Worm (Caenorhabditis elegans) whole organism, early embryonic: ENCODE measurements around the gene pbs-3.

Experiments used
- F13C5.2 ChIP-seq: sonication (generic microtip); optimal IDR thresholded peaks from 2 replicates; lab custom pipeline; 2017; ENCODE audit warnings: mild to moderate bottlenecking, missing genetic modification characterization, inconsistent platforms, missing compliant biosample characterization
- ama-1 ChIP-seq: fragments of 150-350 bp; optimal IDR thresholded peaks from 2 replicates; lab custom pipeline; 2014
- ceh-13 ChIP-seq: fragments of 200-800 bp; sonication (Bioruptor generic); optimal IDR thresholded peaks from 2 replicates; lab custom pipeline; 2018; ENCODE audit warnings: mild to moderate bottlenecking, missing genetic modification characterization, missing compliant biosample characterization
- ets-7 ChIP-seq: sonication (generic microtip); optimal IDR thresholded peaks from 2 replicates; lab custom pipeline; 2016; ENCODE audit warnings: missing genotype, missing genetic modification characterization, missing compliant biosample characterization
- flt-1 ChIP-seq: fragments of 200-800 bp; sonication (Bioruptor generic); IDR thresholded peaks from 2 replicates; pipeline ENCODE4 v1.3.6; 2022; ENCODE audit warnings: missing genetic modification characterization, missing compliant biosample characterization
- hmbx-1 ChIP-seq: sonication (generic microtip); optimal IDR thresholded peaks from 2 replicates; lab custom pipeline; 2016; ENCODE audit warnings: mild to moderate bottlenecking, missing genetic modification characterization, missing compliant biosample characterization
- hmg-4 ChIP-seq: fragments of 200-800 bp; sonication (Bioruptor generic); optimal IDR thresholded peaks from 2 replicates; lab custom pipeline; 2018; ENCODE audit warnings: mild to moderate bottlenecking, missing genetic modification characterization, missing compliant biosample characterization
- scrt-1 ChIP-seq: fragments of 200-800 bp; sonication (Bioruptor generic); IDR thresholded peaks from 2 replicates; pipeline ENCODE4 v1.3.6; 2022; ENCODE audit warnings: missing genetic modification characterization, missing compliant biosample characterization
- sea-1 ChIP-seq: fragments of 200-800 bp; sonication (Bioruptor generic); conservative IDR thresholded peaks from 2 replicates; pipeline ENCODE4 v1.3.6; 2022; ENCODE audit warnings: missing genetic modification characterization, missing compliant biosample characterization
- tbx-11 ChIP-seq: fragments of 200-800 bp; sonication (Bioruptor generic); IDR thresholded peaks from 2 replicates; pipeline ENCODE4 v1.3.6; 2022; ENCODE audit warnings: missing genetic modification characterization, missing compliant biosample characterization
- tra-4 ChIP-seq: sonication (generic microtip); optimal IDR thresholded peaks from 2 replicates; lab custom pipeline; 2017; ENCODE audit warnings: missing genetic modification characterization, missing compliant biosample characterization

ce11 chrII:5004781-5005180 lies 49.6 kb upstream of the pbs-3 start, which contains the start of gene F59A6.4:
- no peak for TF ChIP-seq hmbx-1 (tag; lab: Kevin White, UChicago)
- no peak for TF ChIP-seq hmg-4 (GFP tag; lab: Kevin White, UChicago)
- no peak for TF ChIP-seq F13C5.2 (tag; lab: Kevin White, UChicago)
- TF ChIP-seq tra-4 (tag; lab: Kevin White, UChicago): no peak
- no peak for TF ChIP-seq ets-7 (tag; lab: Kevin White, UChicago)
- no peak for TF ChIP-seq scrt-1 (GFP tag; lab: Robert Waterston, UW)
- no peak for TF ChIP-seq ama-1 (lab: Kevin White, UChicago)
- no peak for TF ChIP-seq ceh-13
- TF ChIP-seq sea-1: no peak
- TF ChIP-seq flt-1 (GFP tag; lab: Robert Waterston, UW): no peak
- TF ChIP-seq tbx-11: no peak
